Fruit fly (Drosophila melanogaster) whole organism, embryonic: ENCODE measurements around the gene stwl.

ENCODE experiments used
- CG16863 ChIP-seq: fragments of 200-800 bp; sonication (Bioruptor generic); optimal IDR thresholded peaks from 3 replicates; lab custom pipeline; 2016; ENCODE audit warnings: missing biosample characterization, missing genetic modification characterization
- CG3065 ChIP-seq: fragments of 200-800 bp; sonication (Bioruptor generic); optimal IDR thresholded peaks from 2 replicates; lab custom pipeline; 2016; ENCODE audit warnings: missing biosample characterization, missing genetic modification characterization
- CG4854 ChIP-seq: fragments of 200-800 bp; sonication (Bioruptor generic); optimal IDR thresholded peaks from 2 replicates; lab custom pipeline; 2016; ENCODE audit warnings: missing biosample characterization, missing genetic modification characterization, inconsistent platforms
- CG6683 ChIP-seq: fragments of 200-800 bp; sonication (Bioruptor generic); optimal IDR thresholded peaks from 2 replicates; lab custom pipeline; 2017; ENCODE audit warnings: missing biosample characterization, mild to moderate bottlenecking, missing genetic modification characterization, missing genetic modification reagents
- MTF-1 ChIP-seq: fragments of 200-800 bp; sonication (Bioruptor generic); optimal IDR thresholded peaks from 2 replicates; lab custom pipeline; 2018; ENCODE audit warnings: missing biosample characterization, mild to moderate bottlenecking, missing genetic modification characterization, borderline replicate concordance
- chif ChIP-seq, 2 experiments: fragments of 200-800 bp; sonication (Bioruptor generic); optimal IDR thresholded peaks; 3 replicates each; lab custom pipeline; 2016; ENCODE audit warnings: missing biosample characterization in 2 of 2, missing genetic modification characterization in 2 of 2
- crc ChIP-seq: fragments of 200-800 bp; sonication (Bioruptor generic); optimal IDR thresholded peaks from 2 replicates; lab custom pipeline; 2016; ENCODE audit warnings: missing biosample characterization, missing genetic modification characterization
- zen ChIP-seq: fragments of 200-800 bp; sonication (Bioruptor generic); optimal IDR thresholded peaks from 3 replicates; lab custom pipeline; 2018; ENCODE audit warnings: missing biosample characterization, mild to moderate bottlenecking, missing genetic modification characterization, moderate library complexity

DNA sequence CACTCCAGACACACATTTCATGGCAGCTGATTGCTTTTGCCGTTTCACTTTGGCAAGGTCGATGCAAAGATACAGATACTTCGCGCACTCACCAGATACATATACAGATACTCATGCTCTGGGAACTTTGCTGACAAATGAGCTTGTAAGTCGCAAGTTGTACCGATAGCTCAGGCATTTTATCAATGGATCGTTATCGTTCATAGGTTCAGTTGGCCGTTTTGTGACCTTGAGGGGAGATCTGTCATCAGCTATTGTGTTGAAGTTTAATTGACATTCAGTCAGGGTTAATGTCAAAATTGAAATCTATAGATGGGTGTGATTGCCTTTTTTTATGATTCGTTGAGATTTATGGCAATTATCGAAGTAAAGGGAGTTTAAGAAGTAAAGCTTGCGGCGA is 22.5 kb upstream of the stwl start:
- TF ChIP-seq chif (GFP tag; optimal IDR thresholded peaks at IDR 0.05; lab: Kevin White, UChicago), result no peak
- no peak for TF ChIP-seq MTF-1
- TF ChIP-seq CG4854, result no peak
- TF ChIP-seq CG6683, result no peak
- TF ChIP-seq CG16863 (GFP tag; lab: Kevin White, UChicago), result no peak
- TF ChIP-seq zen (tag; lab: Kevin White, UChicago), result no peak
- no peak for TF ChIP-seq CG3065
- TF ChIP-seq crc (GFP tag; lab: Kevin White, UChicago), result no peak
